Fruit fly (Drosophila melanogaster) whole organism, wandering third instar larva: Measurements from ENCODE around the gene SNRPG.

ENCODE experiments used
- Abd-B ChIP-seq: fragments of >200 bp; optimal IDR thresholded peaks from 2 replicates; lab custom pipeline; 2017; ENCODE audit warnings: missing biosample characterization, missing genetic modification characterization
- CG32264 ChIP-seq: fragments of 200-800 bp; sonication (Bioruptor generic); optimal IDR thresholded peaks from 2 replicates; lab custom pipeline; 2016; ENCODE audit warnings: missing biosample characterization, missing genetic modification characterization
- CG9705 ChIP-seq: fragments of 200-800 bp; sonication (Bioruptor generic); optimal IDR thresholded peaks from 2 replicates; lab custom pipeline; 2018; ENCODE audit warnings: missing biosample characterization, mild to moderate bottlenecking, missing genetic modification characterization
- CrebA ChIP-seq: fragments of 200-800 bp; sonication (Bioruptor generic); optimal IDR thresholded peaks from 2 replicates; lab custom pipeline; 2016; ENCODE audit warnings: missing biosample characterization, mild to moderate bottlenecking, missing genetic modification characterization, borderline replicate concordance
- Dfd ChIP-seq: fragments of >200 bp; optimal IDR thresholded peaks from 2 replicates; lab custom pipeline; 2017; ENCODE audit warnings: missing biosample characterization, missing genetic modification characterization
- Dif ChIP-seq: fragments of 200-275, 200-300 bp; sonication (Bioruptor generic); optimal IDR thresholded peaks from 2 replicates; lab custom pipeline; 2018; ENCODE audit warnings: missing biosample characterization, missing genetic modification characterization; ENCODE audit not compliant: partially characterized antibody
- GATAd ChIP-seq: sonication (Bioruptor generic); optimal IDR thresholded peaks from 2 replicates; lab custom pipeline; 2016; ENCODE audit warnings: missing biosample characterization, missing genetic modification characterization
- HLH106 ChIP-seq: fragments of 200-800 bp; optimal IDR thresholded peaks from 3 replicates; lab custom pipeline; 2019; ENCODE audit warnings: missing biosample characterization, mild to moderate bottlenecking, missing genetic modification characterization, moderate library complexity
- Jra ChIP-seq: sonication (Bioruptor generic); optimal IDR thresholded peaks from 2 replicates; lab custom pipeline; 2016; ENCODE audit warnings: missing biosample characterization, missing genetic modification characterization
- Myc ChIP-seq: fragments of >200 bp; optimal IDR thresholded peaks from 2 replicates; lab custom pipeline; 2017
- N ChIP-seq: fragments of >200 bp; optimal IDR thresholded peaks from 2 replicates; lab custom pipeline; 2018; ENCODE audit warnings: missing biosample characterization, missing external identifiers, missing genetic modification characterization
- OdsH ChIP-seq: fragments of 200-800 bp; sonication (Bioruptor generic); optimal IDR thresholded peaks from 2 replicates; lab custom pipeline; 2016; ENCODE audit warnings: missing biosample characterization, mild to moderate bottlenecking, missing genetic modification characterization
- Rel ChIP-seq, 2 experiments: fragments of 200-800 bp; sonication (Bioruptor generic) in 1 of 2; optimal IDR thresholded peaks; 2 replicates in 1 of 2; 3 replicates in 1 of 2; lab custom pipeline; 2016 to 2019; ENCODE audit warnings: mild to moderate bottlenecking in 2 of 2, missing biosample characterization in 2 of 2, missing genetic modification characterization in 2 of 2, moderate library complexity in 1 of 2
- Sp1 ChIP-seq: fragments of 200-800 bp; sonication (Bioruptor generic); optimal IDR thresholded peaks from 3 replicates; lab custom pipeline; 2019; ENCODE audit warnings: missing biosample characterization, mild to moderate bottlenecking, missing genetic modification characterization, moderate library complexity
- Vsx2 ChIP-seq: fragments of 200-300, 225-300 bp; sonication (Bioruptor generic); optimal IDR thresholded peaks from 2 replicates; lab custom pipeline; 2018; ENCODE audit warnings: missing biosample characterization, missing genetic modification characterization; ENCODE audit not compliant: partially characterized antibody
- br ChIP-seq: fragments of 200-800 bp; sonication (Bioruptor generic); optimal IDR thresholded peaks from 2 replicates; lab custom pipeline; 2016; ENCODE audit warnings: missing biosample characterization, missing genetic modification characterization
- dl ChIP-seq, 2 experiments: fragments of 175-275, 200-275 bp in 1 of 2; fragments of 200-275 bp in 1 of 2; sonication (Bioruptor generic); optimal IDR thresholded peaks; lab custom pipeline; 2018; ENCODE audit warnings: mild to moderate bottlenecking in 2 of 2, missing biosample characterization in 2 of 2, missing genetic modification characterization in 2 of 2, moderate library complexity in 2 of 2; ENCODE audit not compliant: partially characterized antibody in 2 of 2, insufficient read depth in 1 of 2
- dmrt93B ChIP-seq: fragments of 200-800 bp; sonication (Bioruptor generic); optimal IDR thresholded peaks from 2 replicates; lab custom pipeline; 2018; ENCODE audit warnings: missing biosample characterization, mild to moderate bottlenecking, missing genetic modification characterization
- ey ChIP-seq: fragments of 200-800 bp; sonication (Bioruptor generic); optimal IDR thresholded peaks from 2 replicates; lab custom pipeline; 2016; ENCODE audit warnings: missing biosample characterization, missing genetic modification characterization
- foxo ChIP-seq, 2 experiments: fragments of 200-800 bp; sonication (Bioruptor generic); optimal IDR thresholded peaks; 2 replicates in 1 of 2; 3 replicates in 1 of 2; lab custom pipeline; 2016 to 2017; ENCODE audit warnings: missing biosample characterization in 2 of 2, missing genetic modification characterization in 2 of 2
- fru ChIP-seq: fragments of 200-800 bp; sonication (Bioruptor generic); optimal IDR thresholded peaks from 3 replicates; lab custom pipeline; 2016; ENCODE audit warnings: missing biosample characterization, mild to moderate bottlenecking, missing genetic modification characterization
- h ChIP-seq: fragments of 200-800 bp; sonication (Bioruptor generic); optimal IDR thresholded peaks from 3 replicates; lab custom pipeline; 2016; ENCODE audit warnings: missing biosample characterization, mild to moderate bottlenecking, missing genetic modification characterization
- lola ChIP-seq: fragments of >200 bp; optimal IDR thresholded peaks from 2 replicates; lab custom pipeline; 2017; ENCODE audit warnings: missing biosample characterization, missing genetic modification characterization
- pan ChIP-seq: fragments of >200 bp; optimal IDR thresholded peaks from 2 replicates; lab custom pipeline; 2017
- psq ChIP-seq: fragments of 200-800 bp; sonication (Bioruptor generic); optimal IDR thresholded peaks from 3 replicates; lab custom pipeline; 2017; ENCODE audit warnings: missing biosample characterization, mild to moderate bottlenecking, missing genetic modification characterization, moderate library complexity
- rgr ChIP-seq: fragments of 200-800 bp; sonication (Bioruptor generic); optimal IDR thresholded peaks from 3 replicates; lab custom pipeline; 2016; ENCODE audit warnings: missing biosample characterization, mild to moderate bottlenecking, missing genetic modification characterization
- sage ChIP-seq: fragments of 200-800 bp; sonication (Bioruptor generic); optimal IDR thresholded peaks from 2 replicates; lab custom pipeline; 2016; ENCODE audit warnings: missing biosample characterization, mild to moderate bottlenecking, missing genetic modification characterization
- sv ChIP-seq: fragments of 200-800 bp; sonication (Bioruptor generic); optimal IDR thresholded peaks from 3 replicates; lab custom pipeline; 2016; ENCODE audit warnings: missing biosample characterization, missing genetic modification characterization
- tai ChIP-seq: sonication (Bioruptor generic); optimal IDR thresholded peaks from 2 replicates; lab custom pipeline; 2016; ENCODE audit warnings: missing biosample characterization, missing genetic modification characterization
- woc ChIP-seq: sonication (Bioruptor generic); optimal IDR thresholded peaks from 2 replicates; lab custom pipeline; 2016; ENCODE audit warnings: missing biosample characterization, mild to moderate bottlenecking, missing genetic modification characterization

The SNRPG gene

DNA sequence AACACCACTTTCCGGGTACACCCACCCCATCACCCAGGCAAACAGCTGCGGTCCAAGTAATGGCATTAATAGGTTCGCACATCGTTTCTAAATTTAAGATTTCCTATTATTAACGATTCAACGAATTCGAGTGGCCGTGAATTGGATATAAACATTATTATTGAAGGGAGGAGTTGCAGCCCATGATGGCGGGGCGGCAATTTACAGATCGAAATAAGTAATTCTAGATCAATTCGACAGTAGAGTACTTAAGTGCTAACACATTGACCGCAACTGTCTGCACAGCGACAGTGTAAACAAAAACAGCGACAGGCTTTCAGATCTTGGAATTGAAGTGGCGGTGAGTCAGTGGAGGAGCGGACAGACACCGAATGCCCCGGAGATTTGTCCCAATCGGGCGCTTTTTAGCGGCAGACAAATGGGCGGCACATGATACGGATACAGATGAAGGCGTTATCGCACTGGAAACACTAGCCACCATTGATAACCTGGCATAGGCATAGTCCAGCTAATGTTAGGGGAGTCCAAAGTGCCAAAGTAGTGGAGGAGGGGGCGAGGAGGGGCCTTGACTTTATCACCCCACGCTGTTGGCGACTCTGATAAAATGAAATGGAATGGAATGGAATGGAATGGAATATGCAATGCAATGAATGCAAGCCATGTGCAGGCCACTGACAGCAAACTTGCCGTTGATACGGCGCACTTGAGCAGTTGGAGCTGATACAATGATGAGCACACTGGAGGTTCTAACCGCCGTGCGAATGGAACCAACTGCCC is 6.8 kb downstream of the SNRPG start:
- no peak for TF ChIP-seq dmrt93B (GFP tag; lab: Kevin White, UChicago)
- TF ChIP-seq rgr (GFP tag; lab: Kevin White, UChicago), result no peak
- TF ChIP-seq Myc (lab: Kevin White, UChicago), result no peak
- no peak for TF ChIP-seq lola (GFP tag; lab: Kevin White, UChicago)
- no peak for TF ChIP-seq Vsx2 (GFP tag; lab: Kevin White, UChicago)
- TF ChIP-seq HLH106 (tag; lab: Kevin White, UChicago), result no peak
- no peak for TF ChIP-seq CrebA
- TF ChIP-seq Dfd, result no peak
- no peak for TF ChIP-seq Sp1 (GFP tag; lab: Kevin White, UChicago)
- TF ChIP-seq Rel (GFP tag; optimal IDR thresholded peaks at IDR 0.05; lab: Kevin White, UChicago), result no peak
- TF ChIP-seq Rel (tag; optimal IDR thresholded peaks at IDR 0.05; lab: Kevin White, UChicago), result no peak
- TF ChIP-seq CG9705 (GFP tag; lab: Kevin White, UChicago), result no peak

- TF ChIP-seq rgr (GFP tag; lab: Kevin White, UChicago), result no peak
- TF ChIP-seq Sp1 (GFP tag; lab: Kevin White, UChicago), result no peak
- no peak for TF ChIP-seq ey
- TF ChIP-seq pan (lab: Kevin White, UChicago), result no peak
- no peak for TF ChIP-seq woc (GFP tag; lab: Kevin White, UChicago)
- no peak for TF ChIP-seq dmrt93B (GFP tag; lab: Kevin White, UChicago)
Observed at dm6 chrX:16632135-16632534, 8.1 kb downstream of the SNRPG start, which contains the start of gene CG9777. Gene CG9777, minus strand, starts transcription at chrX:16632235.

DNA sequence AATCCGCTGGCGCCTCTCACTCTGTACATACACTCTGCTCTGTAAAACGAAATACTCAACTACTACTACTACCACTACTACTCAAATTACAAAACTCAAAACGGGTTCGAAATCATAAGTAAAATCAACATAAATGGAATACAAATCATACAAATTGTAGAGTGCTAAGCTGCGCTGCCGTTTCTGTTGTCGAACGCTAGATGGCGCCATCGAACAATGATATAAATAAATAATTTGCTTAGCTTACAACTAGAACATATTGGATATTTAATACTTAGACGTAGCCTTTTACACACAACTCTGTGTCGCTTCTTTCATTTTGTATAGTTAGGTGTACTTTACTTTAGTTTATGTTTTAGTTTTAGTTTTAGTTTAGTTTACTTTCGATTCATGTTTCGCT is 15.7 kb downstream of the SNRPG start:
- no peak for TF ChIP-seq Vsx2 (GFP tag; lab: Kevin White, UChicago)
- no peak for TF ChIP-seq h (GFP tag; lab: Kevin White, UChicago)
- no peak for TF ChIP-seq GATAd
- no peak for TF ChIP-seq br (GFP tag; lab: Kevin White, UChicago)
- TF ChIP-seq dmrt93B (GFP tag; lab: Kevin White, UChicago), result no peak
- no peak for TF ChIP-seq tai (GFP tag; lab: Kevin White, UChicago)
- no peak for TF ChIP-seq foxo (GFP tag; optimal IDR thresholded peaks at IDR 0.05; lab: Kevin White, UChicago)
- no peak for TF ChIP-seq Sp1 (GFP tag; lab: Kevin White, UChicago)
- TF ChIP-seq Jra (GFP tag; lab: Kevin White, UChicago), result no peak
- TF ChIP-seq fru, result no peak
- no peak for TF ChIP-seq Dif (GFP tag; lab: Kevin White, UChicago)
- no peak for TF ChIP-seq N (GFP tag; lab: Kevin White, UChicago)
- TF ChIP-seq Abd-B (GFP tag; lab: Kevin White, UChicago), result no peak
- TF ChIP-seq woc (GFP tag; lab: Kevin White, UChicago), result no peak
- TF ChIP-seq rgr (GFP tag; lab: Kevin White, UChicago), result no peak
- no peak for TF ChIP-seq sv (GFP tag; lab: Kevin White, UChicago)

DNA sequence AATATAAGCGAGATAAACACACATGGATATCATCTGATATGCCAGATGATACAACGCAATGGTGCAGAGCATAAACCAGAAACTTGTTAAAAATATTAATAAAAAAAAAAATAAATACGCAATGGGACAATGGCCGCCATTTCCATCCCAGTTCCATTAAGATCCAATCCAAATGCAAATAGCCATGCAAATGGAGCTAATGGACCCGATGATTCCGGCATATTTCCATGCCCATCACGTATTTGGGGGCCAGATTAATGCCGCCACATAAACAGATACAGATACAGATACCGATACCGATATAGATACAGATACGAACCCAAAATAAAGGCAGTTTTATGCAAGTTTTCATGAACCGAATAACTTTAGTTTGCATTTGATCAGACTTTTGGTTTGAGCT is 16.7 kb downstream of the SNRPG start:
- TF ChIP-seq Abd-B (GFP tag; lab: Kevin White, UChicago), result no peak
- TF ChIP-seq OdsH (GFP tag; lab: Kevin White, UChicago), result no peak
- no peak for TF ChIP-seq CG32264 (GFP tag; lab: Kevin White, UChicago)
- TF ChIP-seq Jra (GFP tag; lab: Kevin White, UChicago), result no peak

DNA sequence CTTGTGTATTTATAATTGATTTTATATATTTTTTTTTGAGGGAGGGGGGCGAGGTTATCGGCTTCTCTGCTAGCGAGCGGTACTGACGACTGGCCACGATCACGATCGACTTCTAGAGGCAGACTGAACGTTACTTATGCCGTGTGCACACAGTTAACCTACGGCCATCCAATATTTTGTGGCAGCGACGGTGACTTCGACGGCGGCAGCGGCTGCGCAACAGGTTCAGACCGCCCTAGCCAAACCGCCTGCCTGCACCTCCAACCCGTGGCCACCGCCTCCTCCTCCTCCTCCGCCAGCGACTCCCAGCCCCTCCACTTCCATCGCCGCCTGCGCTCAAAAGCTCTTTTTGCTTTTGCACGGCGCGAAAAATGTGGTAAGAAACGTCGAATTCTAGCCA is 18.8 kb downstream of the SNRPG start, which contains the start of gene CG9782:
CG9782 (minus strand) TSS at position 128 of the 400 bp plus-strand sequence.
- TF ChIP-seq foxo (GFP tag; optimal IDR thresholded peaks at IDR 0.05; lab: Kevin White, UChicago) (no peak), sage (no peak), woc (GFP tag; lab: Kevin White, UChicago) (peak; percentile 8), psq (GFP tag; lab: Kevin White, UChicago) (no peak), dl (GFP tag; optimal IDR thresholded peaks at IDR 0.05; lab: Kevin White, UChicago; ENCODE audit: insufficient read depth in 1 of 2, partially characterized antibody in 2 of 2) (peak in 1 of 2 experiments; percentile 17), fru (peak; percentile 87), Dif (GFP tag; lab: Kevin White, UChicago) (peak; percentile 21), Vsx2 (GFP tag; lab: Kevin White, UChicago) (peak; percentile 8), rgr (GFP tag; lab: Kevin White, UChicago) (no peak), N (GFP tag; lab: Kevin White, UChicago) (no peak)
